Worm (Caenorhabditis elegans) whole organism, young adult: ENCODE measurements around the gene spn-4.

Experiments used
- C06A6.2 ChIP-seq: fragments of 200-800 bp; sonication (Bioruptor generic); conservative IDR thresholded peaks from 2 replicates; pipeline ENCODE4 v1.3.6; 2022; ENCODE audit warnings: missing genetic modification characterization, missing compliant biosample characterization
- D2030.7 ChIP-seq: fragments of 200-800 bp; sonication (Bioruptor generic); IDR thresholded peaks from 2 replicates; pipeline ENCODE4 v1.3.6; 2022; ENCODE audit warnings: missing genetic modification reagents, missing genetic modification characterization, missing compliant biosample characterization
- F22D6.2 ChIP-seq: sonication (generic microtip); optimal IDR thresholded peaks from 2 replicates; lab custom pipeline; 2016; ENCODE audit warnings: mild to moderate bottlenecking, missing genetic modification characterization, missing compliant biosample characterization
- F37B4.10 ChIP-seq: fragments of 200-800 bp; sonication (Bioruptor generic); IDR thresholded peaks from 2 replicates; pipeline ENCODE4 v1.3.6; 2022; ENCODE audit warnings: missing genetic modification characterization, missing compliant biosample characterization
- F52B5.7 ChIP-seq: sonication (generic microtip); optimal IDR thresholded peaks from 2 replicates; lab custom pipeline; 2016; ENCODE audit warnings: mild to moderate bottlenecking, missing genetic modification characterization, missing compliant biosample characterization
- F57A8.1 ChIP-seq: fragments of 200-800 bp; sonication (Bioruptor generic); optimal IDR thresholded peaks from 2 replicates; lab custom pipeline; 2018; ENCODE audit warnings: mild to moderate bottlenecking, missing genetic modification characterization, moderate library complexity, missing compliant biosample characterization
- T07F8.4 ChIP-seq: sonication (generic microtip); optimal IDR thresholded peaks from 2 replicates; lab custom pipeline; 2016; ENCODE audit warnings: mild to moderate bottlenecking, missing genetic modification characterization, moderate library complexity, missing compliant biosample characterization
- T26A5.8 ChIP-seq: sonication (generic microtip); optimal IDR thresholded peaks from 2 replicates; lab custom pipeline; 2016; ENCODE audit warnings: missing genetic modification characterization, missing compliant biosample characterization
- Y53F4B.3 ChIP-seq: fragments of 200-800 bp; sonication (Bioruptor generic); IDR thresholded peaks from 2 replicates; pipeline ENCODE4 v1.3.6; 2022; ENCODE audit warnings: missing genetic modification reagents, missing genetic modification characterization, missing compliant biosample characterization
- aptf-2 ChIP-seq: fragments of 200-800 bp; sonication (Bioruptor generic); conservative IDR thresholded peaks from 2 replicates; pipeline ENCODE4 v1.3.6; 2022; ENCODE audit warnings: missing genetic modification reagents, missing genetic modification characterization, missing compliant biosample characterization
- attf-3 ChIP-seq: fragments of 200-800 bp; sonication (Bioruptor generic); conservative IDR thresholded peaks from 2 replicates; pipeline ENCODE4 v1.3.6; 2022; ENCODE audit warnings: missing genetic modification reagents, missing genetic modification characterization, missing compliant biosample characterization
- bed-2 ChIP-seq: fragments of 200-800 bp; sonication (Bioruptor generic); IDR thresholded peaks from 2 replicates; pipeline ENCODE4 v1.3.6; 2022; ENCODE audit warnings: missing genetic modification reagents, missing genetic modification characterization, missing compliant biosample characterization
- cebp-1 ChIP-seq, 2 experiments: fragments of 200-800 bp in 1 of 2; sonication (Bioruptor generic) in 1 of 2; sonication (generic microtip) in 1 of 2; IDR thresholded peaks in 1 of 2; optimal IDR thresholded peaks in 1 of 2; 2 replicates each; pipeline versions ENCODE4 v1.3.6 to Lab custom; 2017 to 2022; ENCODE audit warnings: missing compliant biosample characterization in 2 of 2, missing genetic modification characterization in 2 of 2, mild to moderate bottlenecking in 1 of 2, missing genetic modification reagents in 1 of 2, moderate library complexity in 1 of 2
- ceh-58 ChIP-seq: fragments of 200-800 bp; sonication (Bioruptor generic); IDR thresholded peaks from 2 replicates; pipeline ENCODE4 v1.3.6; 2022; ENCODE audit warnings: missing genetic modification characterization, missing compliant biosample characterization
- ceh-91 ChIP-seq: fragments of 200-800 bp; sonication (Bioruptor generic); IDR thresholded peaks from 2 replicates; pipeline ENCODE4 v1.3.6; 2022; ENCODE audit warnings: missing genetic modification reagents, missing genetic modification characterization, missing compliant biosample characterization
- die-1 ChIP-seq: sonication (generic microtip); optimal IDR thresholded peaks from 2 replicates; lab custom pipeline; 2016; ENCODE audit warnings: missing genotype, mild to moderate bottlenecking, missing genetic modification characterization, missing compliant biosample characterization
- dox-1 ChIP-seq: fragments of 200-800 bp; sonication (Bioruptor generic); IDR thresholded peaks from 2 replicates; pipeline ENCODE4 v1.3.6; 2022; ENCODE audit warnings: missing genetic modification reagents, missing genetic modification characterization, missing compliant biosample characterization
- dpl-1 ChIP-seq: fragments of 150-350 bp; optimal IDR thresholded peaks from 2 replicates; lab custom pipeline; 2014; ENCODE audit warnings: missing biosample characterization, missing genetic modification reagents, missing genetic modification characterization
- efl-1 ChIP-seq: fragments of 150-350 bp; optimal IDR thresholded peaks from 2 replicates; lab custom pipeline; 2014; ENCODE audit warnings: missing biosample characterization, missing genetic modification reagents, missing genetic modification characterization
- egl-44 ChIP-seq: fragments of 200-800 bp; sonication (Bioruptor generic); IDR thresholded peaks from 2 replicates; pipeline ENCODE4 v1.3.6; 2022; ENCODE audit warnings: missing genetic modification reagents, missing genetic modification characterization, missing compliant biosample characterization
- fkh-3 ChIP-seq: sonication (generic microtip); optimal IDR thresholded peaks from 2 replicates; lab custom pipeline; 2016; ENCODE audit warnings: mild to moderate bottlenecking, missing genetic modification characterization, missing compliant biosample characterization
- gei-17 ChIP-seq: fragments of 200-800 bp; sonication (Bioruptor generic); optimal IDR thresholded peaks from 2 replicates; lab custom pipeline; 2018; ENCODE audit warnings: mild to moderate bottlenecking, missing genetic modification characterization, missing compliant biosample characterization
- hlh-26 ChIP-seq: fragments of 200-800 bp; sonication (Bioruptor generic); conservative IDR thresholded peaks from 2 replicates; pipeline ENCODE4 v1.3.6; 2022; ENCODE audit warnings: missing genetic modification reagents, missing genetic modification characterization, missing compliant biosample characterization
- hmg-1.2 ChIP-seq: fragments of 200-800 bp; sonication (Bioruptor generic); IDR thresholded peaks from 2 replicates; pipeline ENCODE4 v1.3.6; 2022; ENCODE audit warnings: missing genetic modification reagents, missing genetic modification characterization, missing compliant biosample characterization
- lin-35 ChIP-seq, 3 experiments: fragments of 150-350 bp in 2 of 3; sonication (generic microtip) in 1 of 3; optimal IDR thresholded peaks; 2 replicates each; lab custom pipeline; 2014 to 2018; ENCODE audit warnings: missing biosample characterization in 3 of 3, missing genetic modification characterization in 3 of 3, missing genetic modification reagents in 3 of 3
- lin-54 ChIP-seq: fragments of 200-800 bp; sonication (Bioruptor generic); optimal IDR thresholded peaks from 2 replicates; lab custom pipeline; 2018; ENCODE audit warnings: mild to moderate bottlenecking, missing genetic modification characterization, missing compliant biosample characterization
- lsl-1 ChIP-seq: fragments of 200-800 bp; sonication (Bioruptor generic); optimal IDR thresholded peaks from 2 replicates; lab custom pipeline; 2018; ENCODE audit warnings: mild to moderate bottlenecking, missing genetic modification characterization, moderate library complexity, missing compliant biosample characterization
- madf-6 ChIP-seq: fragments of 200-800 bp; sonication (Bioruptor generic); IDR thresholded peaks from 2 replicates; pipeline ENCODE4 v1.3.6; 2022; ENCODE audit warnings: missing genetic modification reagents, missing genetic modification characterization, missing compliant biosample characterization
- mel-28 ChIP-seq: sonication (generic microtip); optimal IDR thresholded peaks from 2 replicates; lab custom pipeline; 2016; ENCODE audit warnings: borderline replicate concordance, mild to moderate bottlenecking, missing genetic modification characterization, missing compliant biosample characterization
- nfya-1 ChIP-seq: sonication (generic microtip); optimal IDR thresholded peaks from 2 replicates; lab custom pipeline; 2017; ENCODE audit warnings: antibody characterized with exemption, missing compliant biosample characterization, missing genetic modification characterization, borderline replicate concordance; ENCODE audit not compliant: insufficient read depth
- nfyb-1 ChIP-seq: fragments of 200-800 bp; sonication (Bioruptor generic); IDR thresholded peaks from 2 replicates; pipeline ENCODE4 v1.3.6; 2022; ENCODE audit warnings: missing genetic modification reagents, missing genetic modification characterization, missing compliant biosample characterization
- nhr-90 ChIP-seq: sonication (generic microtip); optimal IDR thresholded peaks from 2 replicates; lab custom pipeline; 2016; ENCODE audit warnings: missing genotype, mild to moderate bottlenecking, missing genetic modification characterization, missing compliant biosample characterization
- repo-1 ChIP-seq: sonication (generic microtip); optimal IDR thresholded peaks from 2 replicates; lab custom pipeline; 2017; ENCODE audit warnings: mild to moderate bottlenecking, missing genetic modification characterization, missing compliant biosample characterization
- rpc-1 ChIP-seq, 2 experiments: fragments of 150-350 bp in 1 of 2; sonication (generic microtip) in 1 of 2; optimal IDR thresholded peaks; 2 replicates each; lab custom pipeline; 2014 to 2018; ENCODE audit warnings: missing biosample characterization in 1 of 2, missing genetic modification characterization in 1 of 2, missing genetic modification reagents in 1 of 2, missing genotype in 1 of 2
- sdz-38 ChIP-seq: sonication (generic microtip); optimal IDR thresholded peaks from 2 replicates; lab custom pipeline; 2016; ENCODE audit warnings: missing genotype, missing genetic modification characterization, missing compliant biosample characterization
- somi-1 ChIP-seq: fragments of 200-800 bp; sonication (Bioruptor generic); optimal IDR thresholded peaks from 2 replicates; lab custom pipeline; 2018; ENCODE audit warnings: mild to moderate bottlenecking, missing genetic modification characterization, missing compliant biosample characterization
- sptf-2 ChIP-seq: fragments of 200-800 bp; sonication (Bioruptor generic); optimal IDR thresholded peaks from 2 replicates; lab custom pipeline; 2018; ENCODE audit warnings: mild to moderate bottlenecking, missing genetic modification characterization, missing compliant biosample characterization
- tlf-1 ChIP-seq: fragments of 200-800 bp; sonication (Bioruptor generic); optimal IDR thresholded peaks from 2 replicates; lab custom pipeline; 2018; ENCODE audit warnings: mild to moderate bottlenecking, missing genetic modification characterization, missing compliant biosample characterization
- zfh-2 ChIP-seq: fragments of 200-800 bp; sonication (Bioruptor generic); conservative IDR thresholded peaks from 2 replicates; pipeline ENCODE4 v1.3.6; 2022; ENCODE audit warnings: missing genetic modification reagents, missing genetic modification characterization, missing compliant biosample characterization
- ztf-25 ChIP-seq: fragments of 200-800 bp; sonication (Bioruptor generic); IDR thresholded peaks from 2 replicates; pipeline ENCODE4 v1.3.6; 2022; ENCODE audit warnings: missing genetic modification reagents, missing genetic modification characterization, missing compliant biosample characterization
- ztf-26 ChIP-seq: sonication (generic microtip); optimal IDR thresholded peaks from 2 replicates; lab custom pipeline; 2017; ENCODE audit warnings: missing genetic modification characterization, missing compliant biosample characterization
- ztf-3 ChIP-seq: fragments of 200-800 bp; sonication (Bioruptor generic); optimal IDR thresholded peaks from 2 replicates; lab custom pipeline; 2018; ENCODE audit warnings: mild to moderate bottlenecking, missing genetic modification characterization, missing compliant biosample characterization

spn-4 gene

ce11 chrV:6793744-6794239 is 9.1 kb upstream of the spn-4 start, which contains the start of gene ZC404.1:
Gene ZC404.1 (plus strand): TSS chrV:6794189.
- peak; percentile 92 for TF ChIP-seq zfh-2
- no peak for TF ChIP-seq lin-35 (GFP tag; optimal IDR thresholded peaks at IDR 0.05; lab: Kevin White, UChicago)
- TF ChIP-seq dox-1: 0 out of 2 replicates have a peak, but pooled peaks have one; percentile 10

ce11 chrV:6792973-6793372 is 8.3 kb upstream of the spn-4 start:
- TF ChIP-seq bed-2 (GFP tag; lab: Robert Waterston, UW): no peak
- TF ChIP-seq madf-6 (GFP tag; lab: Robert Waterston, UW): peak; percentile 53; the same call in 1 of the 2 replicates
- no peak for TF ChIP-seq ztf-25 (GFP tag; lab: Robert Waterston, UW)
- peak; percentile 74 for TF ChIP-seq lin-54 (GFP tag; lab: Kevin White, UChicago)
- TF ChIP-seq aptf-2 (GFP tag; lab: Robert Waterston, UW): no peak
- no peak for TF ChIP-seq F57A8.1 (GFP tag; lab: Kevin White, UChicago)
- TF ChIP-seq fkh-3 (tag; lab: Kevin White, UChicago): no peak
- peak; percentile 80 for TF ChIP-seq efl-1 (GFP tag; lab: Kevin White, UChicago)
- TF ChIP-seq dpl-1: peak; percentile 29
- TF ChIP-seq T26A5.8 (tag; lab: Kevin White, UChicago): no peak
- peak; percentile 45 for TF ChIP-seq lsl-1
- no peak for TF ChIP-seq ztf-3 (GFP tag; lab: Kevin White, UChicago)

ce11 chrV:6792565-6792964 is 7.9 kb upstream of the spn-4 start, which contains the start of gene gck-2:
Gene gck-2 (minus strand): TSS chrV:6792665.
- TF ChIP-seq nfyb-1 (GFP tag; lab: Robert Waterston, UW): no peak
- no peak for TF ChIP-seq die-1 (tag; lab: Kevin White, UChicago)
- TF ChIP-seq bed-2 (GFP tag; lab: Robert Waterston, UW): no peak
- TF ChIP-seq F37B4.10: no peak
- TF ChIP-seq mel-28 (tag; lab: Kevin White, UChicago): no peak
- no peak for TF ChIP-seq hmg-1.2 (GFP tag; lab: Robert Waterston, UW)
- no peak for TF ChIP-seq fkh-3 (tag; lab: Kevin White, UChicago)
- no peak for TF ChIP-seq gei-17 (GFP tag; lab: Kevin White, UChicago)
- TF ChIP-seq ztf-3 (GFP tag; lab: Kevin White, UChicago): no peak
- no peak for TF ChIP-seq nfya-1 (tag; lab: Kevin White, UChicago)
- TF ChIP-seq ceh-91 (GFP tag; lab: Robert Waterston, UW): no peak
- TF ChIP-seq efl-1 (GFP tag; lab: Kevin White, UChicago): no peak
- TF ChIP-seq egl-44 (GFP tag; lab: Robert Waterston, UW): no peak
- no peak for TF ChIP-seq ceh-58 (GFP tag; lab: Robert Waterston, UW)
- TF ChIP-seq sdz-38 (tag; lab: Kevin White, UChicago): no peak
- TF ChIP-seq tlf-1: no peak
- TF ChIP-seq somi-1 (GFP tag; lab: Kevin White, UChicago): no peak

- TF ChIP-seq F52B5.7 (tag; lab: Kevin White, UChicago) (peak; percentile 36), hlh-26 (GFP tag; lab: Robert Waterston, UW) (no peak), T07F8.4 (no peak), C06A6.2 (GFP tag; lab: Robert Waterston, UW) (no peak), cebp-1 (GFP tag; IDR thresholded peaks at IDR 0.05; lab: Robert Waterston, UW) (no peak), cebp-1 (tag; optimal IDR thresholded peaks at IDR 0.05; lab: Kevin White, UChicago) (peak; percentile 10), aptf-2 (GFP tag; lab: Robert Waterston, UW) (no peak), Y53F4B.3 (GFP tag; lab: Robert Waterston, UW) (no peak), nhr-90 (tag; lab: Kevin White, UChicago) (no peak), ztf-26 (tag; lab: Kevin White, UChicago) (no peak), D2030.7 (GFP tag; lab: Robert Waterston, UW) (no peak), sptf-2 (GFP tag; lab: Kevin White, UChicago) (no peak), repo-1 (no peak), ceh-91 (GFP tag; lab: Robert Waterston, UW) (peak; percentile 34; the same call in 1 of the 2 replicates), hmg-1.2 (GFP tag; lab: Robert Waterston, UW) (0 out of 2 replicates have a peak, but pooled peaks have one; percentile 13), attf-3 (no peak), rpc-1 (optimal IDR thresholded peaks at IDR 0.05; lab: Kevin White, UChicago) (no peak), rpc-1 (tag; optimal IDR thresholded peaks at IDR 0.05; lab: Kevin White, UChicago) (no peak), F22D6.2 (tag; lab: Kevin White, UChicago) (no peak)
These were observed 3.3 kb upstream of the spn-4 start, which contains the start of gene ZC404.2 for ce11 chrV:6787906-6788430. Gene ZC404.2 (plus strand): TSS chrV:6787952.
